Worm (Caenorhabditis elegans) whole organism, L4 larva: ENCODE results near the gene hpo-29.

Source experiments
- aly-2 ChIP-seq: sonication (generic microtip); optimal IDR thresholded peaks from 2 replicates; lab custom pipeline; 2018; ENCODE audit warnings: missing biosample characterization, missing genetic modification characterization
- attf-4 ChIP-seq: sonication (generic microtip); optimal IDR thresholded peaks from 3 replicates; lab custom pipeline; 2017; ENCODE audit warnings: missing biosample characterization, missing genetic modification characterization
- jun-1 ChIP-seq: fragments of 150-350 bp; optimal IDR thresholded peaks from 2 replicates; lab custom pipeline; 2014; ENCODE audit warnings: missing biosample characterization, missing genetic modification reagents, missing genetic modification characterization
- pha-4 ChIP-seq, 2 experiments: fragments of 150-350 bp in 1 of 2; fragments of 200-800 bp in 1 of 2; sonication (Bioruptor generic) in 1 of 2; IDR thresholded peaks in 1 of 2; optimal IDR thresholded peaks in 1 of 2; 2 replicates each; pipeline versions ENCODE4 v1.3.6 to Lab custom; 2014 to 2022; ENCODE audit warnings: missing genetic modification characterization in 2 of 2, missing genetic modification reagents in 2 of 2, missing biosample characterization in 1 of 2, missing compliant biosample characterization in 1 of 2
- pqm-1 ChIP-seq: sonication (generic microtip); optimal IDR thresholded peaks from 2 replicates; lab custom pipeline; 2017; ENCODE audit warnings: missing biosample characterization, missing genetic modification characterization
- snpc-4 ChIP-seq: fragments of 150-350 bp; optimal IDR thresholded peaks from 2 replicates; lab custom pipeline; 2014; ENCODE audit warnings: missing biosample characterization, missing genetic modification characterization
- vab-7 ChIP-seq: fragments of 200-800 bp; sonication (Bioruptor generic); IDR thresholded peaks from 2 replicates; pipeline ENCODE4 v1.3.6; 2022; ENCODE audit warnings: missing genetic modification reagents, missing genetic modification characterization, missing compliant biosample characterization
- ztf-11 ChIP-seq: fragments of 150-350 bp; optimal IDR thresholded peaks from 2 replicates; lab custom pipeline; 2014; ENCODE audit warnings: missing biosample characterization, missing genetic modification characterization

DNA sequence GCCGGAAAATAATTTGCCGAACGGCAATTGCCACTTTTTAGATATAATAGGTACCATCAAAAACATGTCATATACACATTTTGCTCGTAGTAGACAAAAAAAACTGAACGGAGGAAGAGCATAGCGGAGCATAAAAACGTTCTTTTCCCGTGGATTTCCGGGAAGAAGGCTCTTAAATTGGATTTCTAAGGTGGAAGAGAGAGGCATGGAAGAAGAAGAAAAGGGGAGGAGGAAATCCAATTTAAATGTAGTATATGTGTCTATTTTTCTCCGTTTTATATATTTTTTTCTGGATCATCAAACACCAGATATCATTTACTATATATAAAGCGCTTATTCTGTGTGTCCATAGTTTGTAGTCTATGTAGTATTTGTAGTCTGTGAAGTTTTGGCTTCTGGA, 24.3 kb upstream of the hpo-29 start:
- TF ChIP-seq pha-4 (GFP tag; IDR thresholded peaks at IDR 0.05; lab: Robert Waterston, UW) (no peak), pha-4 (tag; optimal IDR thresholded peaks at IDR 0.05; lab: Kevin White, UChicago) (no peak), attf-4 (tag; lab: Kevin White, UChicago) (no peak), jun-1 (tag; lab: Kevin White, UChicago) (no peak), aly-2 (no peak), pqm-1 (tag; lab: Kevin White, UChicago) (no peak), ztf-11 (tag; lab: Kevin White, UChicago) (no peak), vab-7 (no peak), snpc-4 (tag; lab: Kevin White, UChicago) (no peak)
